Worm (Caenorhabditis elegans) whole organism, L1 larva: ENCODE measurements around the gene Y43C5B.2.
A peak's percentile ranks its signal among the peaks of the same experiment; 100 is the strongest.

Experiments
- C04F5.9 ChIP-seq: sonication (generic microtip); optimal IDR thresholded peaks from 2 replicates; lab custom pipeline; 2016; ENCODE audit warnings: missing genetic modification characterization, missing compliant biosample characterization
- C16A3.4 ChIP-seq: fragments of 150-350 bp; optimal IDR thresholded peaks from 2 replicates; lab custom pipeline; 2014; ENCODE audit warnings: missing biosample characterization, missing genetic modification characterization
- F16B12.6 ChIP-seq: fragments of 150-350 bp; optimal IDR thresholded peaks from 2 replicates; lab custom pipeline; 2014; ENCODE audit warnings: missing biosample characterization, missing genetic modification characterization
- Y116A8C.19 ChIP-seq: sonication (generic microtip); optimal IDR thresholded peaks from 2 replicates; lab custom pipeline; 2016; ENCODE audit warnings: missing compliant biosample characterization, missing genetic modification characterization, borderline replicate concordance
- aha-1 ChIP-seq: fragments of 150-350 bp; optimal IDR thresholded peaks from 2 replicates; lab custom pipeline; 2014; ENCODE audit warnings: missing biosample characterization, missing genetic modification characterization
- alr-1 ChIP-seq: fragments of 200-800 bp; sonication (Bioruptor generic); optimal IDR thresholded peaks from 2 replicates; lab custom pipeline; 2018; ENCODE audit warnings: borderline replicate concordance, mild to moderate bottlenecking, missing genetic modification characterization, missing compliant biosample characterization
- ama-1 ChIP-seq: fragments of 150-350 bp; optimal IDR thresholded peaks from 2 replicates; lab custom pipeline; 2014
- blmp-1 ChIP-seq: fragments of 150-350 bp; optimal IDR thresholded peaks from 2 replicates; lab custom pipeline; 2014; ENCODE audit warnings: missing biosample characterization, missing genetic modification characterization
- ceh-63 ChIP-seq: fragments of 200-800 bp; sonication (Bioruptor generic); optimal IDR thresholded peaks from 2 replicates; lab custom pipeline; 2018; ENCODE audit warnings: mild to moderate bottlenecking, missing genetic modification characterization, missing compliant biosample characterization
- ceh-88 ChIP-seq: fragments of 200-800 bp; sonication (Bioruptor generic); IDR thresholded peaks from 2 replicates; pipeline ENCODE4 v1.3.6; 2022; ENCODE audit warnings: missing genetic modification characterization, missing compliant biosample characterization
- ceh-90 ChIP-seq: sonication (generic microtip); optimal IDR thresholded peaks from 2 replicates; lab custom pipeline; 2016; ENCODE audit warnings: missing genetic modification characterization, missing compliant biosample characterization
- ces-1 ChIP-seq: fragments of 150-350 bp; optimal IDR thresholded peaks from 2 replicates; lab custom pipeline; 2014; ENCODE audit warnings: missing biosample characterization, missing genetic modification reagents, missing genetic modification characterization
- dpl-1 ChIP-seq, 3 experiments: fragments of 150-350 bp in 2 of 3; sonication (generic microtip) in 1 of 3; optimal IDR thresholded peaks; 2 replicates each; lab custom pipeline; 2014 to 2017; ENCODE audit warnings: missing biosample characterization in 3 of 3, missing genetic modification characterization in 3 of 3, missing genetic modification reagents in 3 of 3
- dsc-1 ChIP-seq: sonication (generic microtip); optimal IDR thresholded peaks from 2 replicates; lab custom pipeline; 2016; ENCODE audit warnings: mild to moderate bottlenecking, missing genetic modification characterization, missing compliant biosample characterization
- efl-1 ChIP-seq, 4 experiments: fragments of 150-350 bp; optimal IDR thresholded peaks in 3 of 4; peaks in 1 of 4; 1 replicate in 1 of 4; 2 replicates in 3 of 4; lab custom pipeline; 2014; ENCODE audit warnings: missing biosample characterization in 2 of 4, missing genetic modification characterization in 2 of 4, missing genetic modification reagents in 2 of 4
- egl-13 ChIP-seq: sonication (generic microtip); optimal IDR thresholded peaks from 2 replicates; lab custom pipeline; 2016; ENCODE audit warnings: missing genotype, missing genetic modification reagents, missing genetic modification characterization, missing compliant biosample characterization
- elt-2 ChIP-seq: sonication (generic microtip); optimal IDR thresholded peaks from 2 replicates; lab custom pipeline; 2016; ENCODE audit warnings: missing genetic modification characterization, mild to moderate bottlenecking, inconsistent platforms, missing compliant biosample characterization, missing genetic modification reagents
- fkh-4 ChIP-seq: sonication (generic microtip); optimal IDR thresholded peaks from 2 replicates; lab custom pipeline; 2016; ENCODE audit warnings: missing compliant biosample characterization, missing genetic modification characterization, borderline replicate concordance
- fkh-8 ChIP-seq: sonication (generic microtip); optimal IDR thresholded peaks from 2 replicates; lab custom pipeline; 2016; ENCODE audit warnings: mild to moderate bottlenecking, missing genetic modification characterization, missing compliant biosample characterization
- fos-1 ChIP-seq: fragments of 150-350 bp; optimal IDR thresholded peaks from 2 replicates; lab custom pipeline; 2014; ENCODE audit warnings: missing biosample characterization, missing genetic modification characterization
- grh-1 ChIP-seq: fragments of 200-800 bp; sonication (Bioruptor generic); IDR thresholded peaks from 2 replicates; pipeline ENCODE4 v1.3.6; 2022; ENCODE audit warnings: missing genetic modification reagents, missing genetic modification characterization, missing compliant biosample characterization
- hpl-2 ChIP-seq: fragments of 150-350 bp; optimal IDR thresholded peaks from 2 replicates; lab custom pipeline; 2014; ENCODE audit warnings: missing biosample characterization, missing genetic modification reagents, missing genetic modification characterization
- isw-1 ChIP-seq: fragments of 200-800 bp; sonication (Bioruptor generic); IDR thresholded peaks from 2 replicates; pipeline ENCODE4 v1.3.6; 2022; ENCODE audit warnings: missing genetic modification characterization, missing compliant biosample characterization
- lin-13 ChIP-seq: fragments of 150-350 bp; optimal IDR thresholded peaks from 2 replicates; lab custom pipeline; 2014; ENCODE audit warnings: missing biosample characterization, missing genetic modification reagents, missing genetic modification characterization
- lin-14 ChIP-seq: fragments of 200-800 bp; sonication (Bioruptor generic); optimal IDR thresholded peaks from 2 replicates; lab custom pipeline; 2018; ENCODE audit warnings: mild to moderate bottlenecking, missing genetic modification characterization, moderate library complexity, missing compliant biosample characterization
- lin-15B ChIP-seq: fragments of 150-350 bp; sonication (generic microtip); optimal IDR thresholded peaks from 3 replicates; lab custom pipeline; 2014; ENCODE audit warnings: missing biosample characterization, missing genetic modification characterization
- lin-35 ChIP-seq, 2 experiments: fragments of 150-350 bp; optimal IDR thresholded peaks; 2 replicates each; lab custom pipeline; 2014; ENCODE audit warnings: missing biosample characterization in 2 of 2, missing genetic modification characterization in 2 of 2, missing genetic modification reagents in 2 of 2
- lin-39 ChIP-seq: fragments of 150-350 bp; optimal IDR thresholded peaks from 2 replicates; lab custom pipeline; 2014; ENCODE audit warnings: missing biosample characterization, missing genetic modification reagents, missing genetic modification characterization
- lir-3 ChIP-seq: sonication (generic microtip); optimal IDR thresholded peaks from 2 replicates; lab custom pipeline; 2016; ENCODE audit warnings: mild to moderate bottlenecking, missing genetic modification characterization, moderate library complexity, missing compliant biosample characterization; ENCODE audit not compliant: poor library complexity
- lsy-2 ChIP-seq, 2 experiments: fragments of 150-350 bp; optimal IDR thresholded peaks; 2 replicates each; lab custom pipeline; 2014; ENCODE audit warnings: missing biosample characterization in 2 of 2, missing genetic modification characterization in 2 of 2
- mab-9 ChIP-seq: fragments of 200-800 bp; sonication (Bioruptor generic); IDR thresholded peaks from 2 replicates; pipeline ENCODE4 v1.3.6; 2022; ENCODE audit warnings: missing genetic modification reagents, missing genetic modification characterization, missing compliant biosample characterization
- nhr-11 ChIP-seq: fragments of 150-350 bp; optimal IDR thresholded peaks from 2 replicates; lab custom pipeline; 2014; ENCODE audit warnings: missing biosample characterization, missing genetic modification characterization
- nhr-12 ChIP-seq: sonication (generic microtip); optimal IDR thresholded peaks from 2 replicates; lab custom pipeline; 2017; ENCODE audit warnings: missing biosample characterization, missing genetic modification characterization
- nhr-20 ChIP-seq: sonication (generic microtip); optimal IDR thresholded peaks from 2 replicates; lab custom pipeline; 2016; ENCODE audit warnings: mild to moderate bottlenecking, missing genetic modification characterization, missing compliant biosample characterization
- nhr-28 ChIP-seq: fragments of 150-350 bp; optimal IDR thresholded peaks from 2 replicates; lab custom pipeline; 2014; ENCODE audit warnings: missing biosample characterization, missing genetic modification characterization
- nhr-85 ChIP-seq: sonication (generic microtip); peaks from one replicate; lab custom pipeline; 2016; ENCODE audit warnings: missing genetic modification characterization, inconsistent platforms, missing compliant biosample characterization
- pag-3 ChIP-seq: sonication (generic microtip); optimal IDR thresholded peaks from 2 replicates; lab custom pipeline; 2017; ENCODE audit warnings: missing genetic modification characterization, mild to moderate bottlenecking, missing compliant biosample characterization, antibody characterized with exemption, borderline replicate concordance; ENCODE audit not compliant: insufficient read depth
- rnt-1 ChIP-seq: sonication (generic microtip); optimal IDR thresholded peaks from 2 replicates; lab custom pipeline; 2016; ENCODE audit warnings: mild to moderate bottlenecking, missing genetic modification characterization, moderate library complexity, missing compliant biosample characterization
- skn-1 ChIP-seq: fragments of 150-350 bp; optimal IDR thresholded peaks from 2 replicates; lab custom pipeline; 2014; ENCODE audit warnings: missing biosample characterization, missing genetic modification characterization
- snpc-4 ChIP-seq: fragments of 150-350 bp; optimal IDR thresholded peaks from 2 replicates; lab custom pipeline; 2014; ENCODE audit warnings: missing biosample characterization, missing genetic modification characterization
- sox-4 ChIP-seq: sonication (generic microtip); optimal IDR thresholded peaks from 2 replicates; lab custom pipeline; 2016; ENCODE audit warnings: missing genetic modification characterization, missing compliant biosample characterization
- sptf-1 ChIP-seq: fragments of 150-350 bp; optimal IDR thresholded peaks from 2 replicates; lab custom pipeline; 2014; ENCODE audit warnings: missing biosample characterization, missing genetic modification characterization
- tbx-2 ChIP-seq: sonication (generic microtip); optimal IDR thresholded peaks from 2 replicates; lab custom pipeline; 2016; ENCODE audit warnings: missing genetic modification characterization, missing compliant biosample characterization
- tlp-1 ChIP-seq: fragments of 150-350 bp; optimal IDR thresholded peaks from 2 replicates; lab custom pipeline; 2014; ENCODE audit warnings: missing biosample characterization, missing genetic modification characterization
- unc-30 ChIP-seq: sonication (generic microtip); optimal IDR thresholded peaks from 2 replicates; lab custom pipeline; 2017; ENCODE audit warnings: missing biosample characterization, missing genetic modification characterization
- unc-86 ChIP-seq: sonication (generic microtip); optimal IDR thresholded peaks from 2 replicates; lab custom pipeline; 2016; ENCODE audit warnings: missing genetic modification characterization, missing compliant biosample characterization
- unc-98 ChIP-seq: fragments of 200-800 bp; sonication (Bioruptor generic); IDR thresholded peaks from 2 replicates; pipeline ENCODE4 v1.3.6; 2022; ENCODE audit warnings: missing genetic modification characterization, missing compliant biosample characterization
- xbp-1 ChIP-seq: sonication (generic microtip); optimal IDR thresholded peaks from 2 replicates; lab custom pipeline; 2016; ENCODE audit warnings: missing genetic modification characterization, missing compliant biosample characterization
- zag-1 ChIP-seq: fragments of 150-350 bp; optimal IDR thresholded peaks from 2 replicates; lab custom pipeline; 2014; ENCODE audit warnings: missing biosample characterization, missing genetic modification characterization
- ztf-4 ChIP-seq: fragments of 150-350 bp; optimal IDR thresholded peaks from 2 replicates; lab custom pipeline; 2014; ENCODE audit warnings: missing biosample characterization, missing genetic modification characterization

The Y43C5B.2 gene

ce11 chrIV:10374601-10375000 is 22.5 kb upstream of the Y43C5B.2 start, which contains the start of gene mask-1:
Gene mask-1 (plus strand): TSS chrIV:10374901.
- TF ChIP-seq grh-1 (GFP tag; lab: Robert Waterston, UW): no peak
- TF ChIP-seq rnt-1 (tag; lab: Kevin White, UChicago): no peak
- TF ChIP-seq aha-1: no peak
- TF ChIP-seq blmp-1 (tag; lab: Kevin White, UChicago): peak; percentile 23
- TF ChIP-seq, all 84 proteins: peak for 1

ce11 chrIV:10373772-10374288 is 21.7 kb upstream of the Y43C5B.2 start, which contains the start of gene mpz-5:
Gene mpz-5 (minus strand): TSS chrIV:10373822.
- TF ChIP-seq tbx-2 (peak; percentile 83), zag-1 (no peak), pag-3 (tag; lab: Kevin White, UChicago) (peak; percentile 18), tlp-1 (tag; lab: Kevin White, UChicago) (no peak), aha-1 (no peak), fkh-4 (tag; lab: Kevin White, UChicago) (no peak), ceh-88 (GFP tag; lab: Robert Waterston, UW) (peak; percentile 51), sox-4 (tag; lab: Kevin White, UChicago) (peak; percentile 37), lin-15B (tag; lab: Kevin White, UChicago) (peak; percentile 47), C16A3.4 (tag; lab: Kevin White, UChicago) (peak; percentile 39), xbp-1 (tag; lab: Kevin White, UChicago) (peak; percentile 85), fos-1 (tag; lab: Kevin White, UChicago) (peak; percentile 34), elt-2 (tag; lab: Kevin White, UChicago) (peak; percentile 47), ztf-4 (tag; lab: Kevin White, UChicago) (no peak), dsc-1 (tag; lab: Kevin White, UChicago) (peak; percentile 77), unc-98 (GFP tag; lab: Robert Waterston, UW) (no peak), grh-1 (GFP tag; lab: Robert Waterston, UW) (peak; percentile 10; the same call in 1 of the 2 replicates), nhr-85 (tag; lab: Kevin White, UChicago) (peak; percentile 77), skn-1 (tag; lab: Kevin White, UChicago) (peak; percentile 45), lin-14 (GFP tag; lab: Kevin White, UChicago) (peak; percentile 79), dpl-1 (GFP tag; optimal IDR thresholded peaks at IDR 0.05; lab: Kevin White, UChicago) (peak; percentile 65 to 80 (median 79)), nhr-28 (tag; lab: Kevin White, UChicago) (no peak), lin-35 (GFP tag; optimal IDR thresholded peaks at IDR 0.05; lab: Kevin White, UChicago) (peak; percentile 75 to 80), lsy-2 (tag; optimal IDR thresholded peaks at IDR 0.05; lab: Kevin White, UChicago) (peak; percentile 82 to 83), hpl-2 (GFP tag; lab: Kevin White, UChicago) (peak; percentile 40), nhr-11 (tag; lab: Kevin White, UChicago) (no peak), ama-1 (lab: Kevin White, UChicago) (no peak), isw-1 (GFP tag; lab: Robert Waterston, UW) (peak; percentile 51), ceh-90 (tag; lab: Kevin White, UChicago) (no peak), lin-39 (peak; percentile 46), C04F5.9 (tag; lab: Kevin White, UChicago) (peak; percentile 48), Y116A8C.19 (tag; lab: Kevin White, UChicago) (no peak), ces-1 (GFP tag; lab: Kevin White, UChicago) (no peak), ceh-63 (GFP tag; lab: Kevin White, UChicago) (no peak), snpc-4 (tag; lab: Kevin White, UChicago) (peak; percentile 56), F16B12.6 (tag; lab: Kevin White, UChicago) (peak; percentile 43), blmp-1 (tag; lab: Kevin White, UChicago) (peak; percentile 66), sptf-1 (tag; lab: Kevin White, UChicago) (no peak), lin-13 (GFP tag; lab: Kevin White, UChicago) (peak; percentile 36), egl-13 (peak; percentile 43), nhr-20 (tag; lab: Kevin White, UChicago) (peak; percentile 79), lir-3 (tag; lab: Kevin White, UChicago) (peak; percentile 23), mab-9 (no peak), unc-30 (no peak), unc-86 (peak; percentile 61), alr-1 (tag; lab: Kevin White, UChicago) (no peak), efl-1 (optimal IDR thresholded peaks at IDR 0.05; lab: Kevin White, UChicago) (peak; percentile 71 to 77), efl-1 (GFP tag; optimal IDR thresholded peaks at IDR 0.05 in 1 of 2; lab: Kevin White, UChicago) (peak; percentile 72 to 97), fkh-8 (tag; lab: Kevin White, UChicago) (peak; percentile 30), nhr-12 (tag; lab: Kevin White, UChicago) (no peak)
